Fruit fly (Drosophila melanogaster) whole organism, prepupa: ENCODE measurements around the gene RhoGAP71E.

Experiments used
- Blimp-1 ChIP-seq: fragments of 200-800 bp; sonication (Bioruptor generic); optimal IDR thresholded peaks from 3 replicates; lab custom pipeline; 2017; ENCODE audit warnings: missing biosample characterization, missing genetic modification characterization, mild to moderate bottlenecking, moderate library complexity, missing genetic modification reagents
- CG10631 ChIP-seq: fragments of 200-800 bp; sonication (Bioruptor generic); optimal IDR thresholded peaks from 2 replicates; lab custom pipeline; 2016; ENCODE audit warnings: missing biosample characterization, missing genetic modification characterization
- CG10669 ChIP-seq: fragments of 200-800 bp; sonication (Bioruptor generic); optimal IDR thresholded peaks from 3 replicates; lab custom pipeline; 2018; ENCODE audit warnings: missing biosample characterization, mild to moderate bottlenecking, missing genetic modification characterization, moderate library complexity
- CG11762 ChIP-seq: fragments of 200-800 bp; sonication (Bioruptor generic); optimal IDR thresholded peaks from 3 replicates; lab custom pipeline; 2016; ENCODE audit warnings: missing biosample characterization, missing genetic modification characterization; ENCODE audit not compliant: insufficient read depth
- CG11902 ChIP-seq: fragments of 200-800 bp; sonication (Bioruptor generic); optimal IDR thresholded peaks from 3 replicates; lab custom pipeline; 2016; ENCODE audit warnings: missing biosample characterization, missing genetic modification characterization
- CG15336 ChIP-seq: fragments of 200-800 bp; sonication (Bioruptor generic); IDR thresholded peaks from 2 replicates; pipeline ENCODE4 v1.3.6; 2022; ENCODE audit warnings: missing biosample characterization, missing genetic modification characterization
- CG1621 ChIP-seq: fragments of 200-800 bp; sonication (Bioruptor generic); optimal IDR thresholded peaks from 3 replicates; lab custom pipeline; 2018; ENCODE audit warnings: missing biosample characterization, mild to moderate bottlenecking, missing genetic modification characterization
- CG3032 ChIP-seq: fragments of 200-800 bp; optimal IDR thresholded peaks from 2 replicates; lab custom pipeline; 2019; ENCODE audit warnings: missing biosample characterization, mild to moderate bottlenecking, missing genetic modification characterization, moderate library complexity
- CG32006 ChIP-seq: fragments of 200-800 bp; sonication (Bioruptor generic); optimal IDR thresholded peaks from 3 replicates; lab custom pipeline; 2017; ENCODE audit warnings: missing biosample characterization, mild to moderate bottlenecking, missing genetic modification characterization
- CG34406 ChIP-seq: fragments of 200-800 bp; sonication (Bioruptor generic); optimal IDR thresholded peaks from 3 replicates; lab custom pipeline; 2016; ENCODE audit warnings: missing biosample characterization, missing genetic modification characterization
- CG3919 ChIP-seq: fragments of 200-800 bp; sonication (Bioruptor generic); optimal IDR thresholded peaks from 3 replicates; lab custom pipeline; 2016; ENCODE audit warnings: missing biosample characterization, missing genetic modification characterization
- CG4318 ChIP-seq: fragments of 200-800 bp; sonication (Bioruptor generic); optimal IDR thresholded peaks from 3 replicates; lab custom pipeline; 2017; ENCODE audit warnings: missing biosample characterization, mild to moderate bottlenecking, missing genetic modification characterization
- CG6163 ChIP-seq: fragments of 200-800 bp; sonication (Bioruptor generic); IDR thresholded peaks from 3 replicates; pipeline ENCODE4 v1.3.6; 2022; ENCODE audit warnings: missing biosample characterization, missing genetic modification characterization
- CG6276 ChIP-seq: fragments of 200-800 bp; sonication (Bioruptor generic); optimal IDR thresholded peaks from 2 replicates; lab custom pipeline; 2017; ENCODE audit warnings: missing biosample characterization, mild to moderate bottlenecking, missing genetic modification characterization
- CG6792 ChIP-seq: fragments of 200-800 bp; sonication (Bioruptor generic); optimal IDR thresholded peaks from 3 replicates; lab custom pipeline; 2016; ENCODE audit warnings: missing biosample characterization, missing genetic modification characterization
- CG8119 ChIP-seq: fragments of 200-800 bp; sonication (Bioruptor generic); IDR thresholded peaks from 3 replicates; pipeline ENCODE4 v1.3.6; 2022; ENCODE audit warnings: missing biosample characterization, missing genetic modification characterization
- CG8632 ChIP-seq: fragments of 200-800 bp; sonication (Bioruptor generic); optimal IDR thresholded peaks from 3 replicates; lab custom pipeline; 2016; ENCODE audit warnings: missing biosample characterization, missing genetic modification characterization
- CG9139 ChIP-seq: fragments of 200-800 bp; sonication (Bioruptor generic); optimal IDR thresholded peaks from 3 replicates; lab custom pipeline; 2017; ENCODE audit warnings: missing biosample characterization, mild to moderate bottlenecking, missing genetic modification characterization
- Eip75B ChIP-seq: fragments of 200-800 bp; sonication (Bioruptor generic); optimal IDR thresholded peaks from 3 replicates; lab custom pipeline; 2016; ENCODE audit warnings: missing biosample characterization, missing genetic modification characterization
- Eip78C ChIP-seq: fragments of 200-800 bp; sonication (Bioruptor generic); peaks from one replicate; lab custom pipeline; 2016; ENCODE audit warnings: missing biosample characterization, missing genetic modification characterization
- Eip93F ChIP-seq: fragments of 200-800 bp; sonication (Bioruptor generic); optimal IDR thresholded peaks from 2 replicates; lab custom pipeline; 2016; ENCODE audit warnings: missing biosample characterization, mild to moderate bottlenecking, missing genetic modification characterization
- Gug ChIP-seq: fragments of 200-800 bp; sonication (Bioruptor generic); IDR thresholded peaks from 2 replicates; pipeline ENCODE4 v1.3.6; 2022; ENCODE audit warnings: missing biosample characterization, missing genetic modification characterization
- Hr38 ChIP-seq: sonication (Bioruptor generic); optimal IDR thresholded peaks from 2 replicates; lab custom pipeline; 2016; ENCODE audit warnings: missing biosample characterization, missing genetic modification characterization
- Hr4 ChIP-seq: fragments of 200-800 bp; sonication (Bioruptor generic); optimal IDR thresholded peaks from 3 replicates; lab custom pipeline; 2016; ENCODE audit warnings: missing biosample characterization, missing genetic modification characterization
- Lpt ChIP-seq: fragments of 200-800 bp; sonication (Bioruptor generic); optimal IDR thresholded peaks from 3 replicates; lab custom pipeline; 2016; ENCODE audit warnings: missing biosample characterization, missing genetic modification characterization
- Met ChIP-seq: fragments of 200-800 bp; sonication (Bioruptor generic); optimal IDR thresholded peaks from 3 replicates; lab custom pipeline; 2016; ENCODE audit warnings: missing biosample characterization, missing genetic modification characterization
- OdsH ChIP-seq: fragments of 200-800 bp; sonication (Bioruptor generic); optimal IDR thresholded peaks from 3 replicates; lab custom pipeline; 2016; ENCODE audit warnings: missing biosample characterization, missing genetic modification characterization
- Sox14 ChIP-seq: fragments of 200-800 bp; sonication (Bioruptor generic); optimal IDR thresholded peaks from 3 replicates; lab custom pipeline; 2016; ENCODE audit warnings: missing biosample characterization, missing genetic modification characterization
- achi ChIP-seq: fragments of 200-800 bp; sonication (Bioruptor generic); optimal IDR thresholded peaks from 3 replicates; lab custom pipeline; 2016; ENCODE audit warnings: missing biosample characterization, missing genetic modification characterization
- acj6 ChIP-seq: fragments of 200-800 bp; sonication (Bioruptor generic); optimal IDR thresholded peaks from 3 replicates; lab custom pipeline; 2016; ENCODE audit warnings: missing biosample characterization, missing genetic modification characterization
- cyc ChIP-seq: fragments of 200-800 bp; sonication (Bioruptor generic); optimal IDR thresholded peaks from 3 replicates; lab custom pipeline; 2016; ENCODE audit warnings: missing biosample characterization, missing genetic modification characterization
- eg ChIP-seq: fragments of 200-800 bp; sonication (Bioruptor generic); IDR thresholded peaks from 3 replicates; pipeline ENCODE4 v1.3.6; 2022; ENCODE audit warnings: missing biosample characterization, missing genetic modification characterization
- fd59A ChIP-seq: fragments of 200-800 bp; sonication (Bioruptor generic); optimal IDR thresholded peaks from 2 replicates; lab custom pipeline; 2017; ENCODE audit warnings: missing biosample characterization, mild to moderate bottlenecking, missing genetic modification characterization, missing genetic modification reagents
- fkh ChIP-seq: fragments of 200-800 bp; sonication (Bioruptor generic); optimal IDR thresholded peaks from 3 replicates; lab custom pipeline; 2017; ENCODE audit warnings: missing biosample characterization, mild to moderate bottlenecking, missing genetic modification characterization, moderate library complexity
- lz ChIP-seq: fragments of 200-800 bp; sonication (Bioruptor generic); optimal IDR thresholded peaks from 3 replicates; lab custom pipeline; 2016; ENCODE audit warnings: missing biosample characterization, missing genetic modification characterization
- net ChIP-seq: fragments of 200-800 bp; sonication (Bioruptor generic); optimal IDR thresholded peaks from 3 replicates; lab custom pipeline; 2016; ENCODE audit warnings: missing biosample characterization, missing genetic modification characterization
- spab ChIP-seq: fragments of 200-800 bp; sonication (Bioruptor generic); optimal IDR thresholded peaks from 2 replicates; lab custom pipeline; 2017; ENCODE audit warnings: missing biosample characterization, mild to moderate bottlenecking, missing genetic modification characterization, missing genetic modification reagents
- ss ChIP-seq, 2 experiments: fragments of 200-800 bp; sonication (Bioruptor generic); optimal IDR thresholded peaks; 2 replicates in 1 of 2; 3 replicates in 1 of 2; lab custom pipeline; 2017 to 2018; ENCODE audit warnings: mild to moderate bottlenecking in 2 of 2, missing biosample characterization in 2 of 2, missing genetic modification characterization in 2 of 2, moderate library complexity in 1 of 2
- topi ChIP-seq: fragments of 200-800 bp; sonication (Bioruptor generic); optimal IDR thresholded peaks from 3 replicates; lab custom pipeline; 2016; ENCODE audit warnings: missing biosample characterization, missing genetic modification characterization

RhoGAP71E gene

dm6 chr3L:15604979-15605378 is 16.3 kb downstream of the RhoGAP71E start:
- no peak for TF ChIP-seq CG8119 (GFP tag; lab: Robert Waterston, UW)
- no peak for TF ChIP-seq Eip93F (GFP tag; lab: Kevin White, UChicago)
- TF ChIP-seq CG3919 (GFP tag; lab: Kevin White, UChicago): no peak

dm6 chr3L:15610109-15610508 is 21.4 kb downstream of the RhoGAP71E start, which contains the start of gene CG7650:
TSS of gene CG7650 (minus strand) at chr3L:15610386.
- TF ChIP-seq CG1621 (tag; lab: Kevin White, UChicago) (peak; percentile 86), Sox14 (GFP tag; lab: Kevin White, UChicago) (peak; percentile 3), Hr4 (GFP tag; lab: Kevin White, UChicago) (no peak)

- TF ChIP-seq CG10669 (GFP tag; lab: Kevin White, UChicago): no peak
- TF ChIP-seq Blimp-1: no peak
Observed at dm6 chr3L:15612728-15613127, 24.1 kb downstream of the RhoGAP71E start, which contains the start of gene CG13449. TSS of gene CG13449 (minus strand) at chr3L:15612828.

- TF ChIP-seq CG32006 (GFP tag; lab: Kevin White, UChicago): no peak
- no peak for TF ChIP-seq CG8632
- TF ChIP-seq fkh (GFP tag; lab: Kevin White, UChicago): no peak
Observed at dm6 chr3L:15616490-15616889, 27.8 kb downstream of the RhoGAP71E start.

dm6 chr3L:15616900-15617299 is 28.2 kb downstream of the RhoGAP71E start:
- TF ChIP-seq CG6276 (no peak), CG9139 (GFP tag; lab: Kevin White, UChicago) (no peak), CG4318 (no peak), Eip93F (GFP tag; lab: Kevin White, UChicago) (no peak), cyc (GFP tag; lab: Kevin White, UChicago) (no peak), Eip78C (no peak), fd59A (GFP tag; lab: Kevin White, UChicago) (no peak), CG3032 (tag; lab: Kevin White, UChicago) (no peak)

dm6 chr3L:15619626-15620247 is 31.1 kb downstream of the RhoGAP71E start, which contains the start of gene Phs:
TSS of gene Phs (plus strand) at chr3L:15619901.
- TF ChIP-seq Blimp-1: peak; percentile 50
- TF ChIP-seq OdsH: peak; percentile 72
- TF ChIP-seq lz (GFP tag; lab: Kevin White, UChicago): peak; percentile 86
- TF ChIP-seq Hr38 (GFP tag; lab: Kevin White, UChicago): no peak
- peak; percentile 85 for TF ChIP-seq topi (GFP tag; lab: Kevin White, UChicago)
- TF ChIP-seq Eip75B (GFP tag; lab: Kevin White, UChicago): peak; percentile 70
- peak; percentile 68 for TF ChIP-seq achi
- TF ChIP-seq CG8632: peak; percentile 15
- no peak; the same call in 1 of the 2 replicates for TF ChIP-seq CG15336 (GFP tag; lab: Robert Waterston, UW)
- TF ChIP-seq ss (GFP tag; optimal IDR thresholded peaks at IDR 0.05; lab: Kevin White, UChicago): peak; percentile 34 to 64
- no peak for TF ChIP-seq Eip93F (GFP tag; lab: Kevin White, UChicago)
- peak; percentile 69 for TF ChIP-seq eg (GFP tag; lab: Robert Waterston, UW)
- TF ChIP-seq Lpt (GFP tag; lab: Kevin White, UChicago): no peak
- peak; percentile 66 for TF ChIP-seq CG6792
- peak; percentile 33; the same call in 1 of the 2 replicates for TF ChIP-seq Gug (GFP tag; lab: Robert Waterston, UW)
- TF ChIP-seq cyc (GFP tag; lab: Kevin White, UChicago): peak; percentile 87
- TF ChIP-seq fkh (GFP tag; lab: Kevin White, UChicago): peak; percentile 57
- TF ChIP-seq acj6 (GFP tag; lab: Kevin White, UChicago): peak; percentile 61
- TF ChIP-seq Met: peak; percentile 77
- peak; percentile 63 for TF ChIP-seq CG11902
- peak; percentile 67 for TF ChIP-seq CG10631 (GFP tag; lab: Kevin White, UChicago)
- peak; percentile 70 for TF ChIP-seq CG6163
- TF ChIP-seq CG3032 (tag; lab: Kevin White, UChicago): peak; percentile 42
- no peak for TF ChIP-seq CG4318
- peak; percentile 59 for TF ChIP-seq CG32006 (GFP tag; lab: Kevin White, UChicago)
- TF ChIP-seq Hr4 (GFP tag; lab: Kevin White, UChicago): peak; percentile 28
- TF ChIP-seq CG34406 (GFP tag; lab: Kevin White, UChicago): peak; percentile 0
- peak; percentile 15 for TF ChIP-seq spab (GFP tag; lab: Kevin White, UChicago)
- TF ChIP-seq CG8119 (GFP tag; lab: Robert Waterston, UW): no peak
- TF ChIP-seq net: peak; percentile 66
- no peak for TF ChIP-seq CG11762 (GFP tag; lab: Kevin White, UChicago)
